Worm (Caenorhabditis elegans) whole organism, young adult: Measurements from ENCODE around the gene M176.11.

Experiments used
- B0019.2 ChIP-seq: fragments of 200-800 bp; sonication (Bioruptor generic); conservative IDR thresholded peaks from 2 replicates; pipeline ENCODE4 v1.3.6; 2022; ENCODE audit warnings: missing genetic modification reagents, missing genetic modification characterization, missing compliant biosample characterization
- B0035.1 ChIP-seq: sonication (generic microtip); optimal IDR thresholded peaks from 2 replicates; lab custom pipeline; 2016; ENCODE audit warnings: missing genetic modification characterization, mild to moderate bottlenecking, missing compliant biosample characterization, missing genotype, missing genetic modification reagents
- B0261.1 ChIP-seq: sonication (generic microtip); optimal IDR thresholded peaks from 2 replicates; lab custom pipeline; 2016; ENCODE audit warnings: mild to moderate bottlenecking, missing genetic modification characterization, moderate library complexity, missing compliant biosample characterization
- B0336.3 ChIP-seq: fragments of 200-800 bp; sonication (Bioruptor generic); IDR thresholded peaks from 2 replicates; pipeline ENCODE4 v1.3.6; 2022; ENCODE audit warnings: missing genetic modification characterization, missing compliant biosample characterization
- F33H1.4 ChIP-seq: fragments of 200-800 bp; sonication (Bioruptor generic); IDR thresholded peaks from 2 replicates; pipeline ENCODE4 v1.3.6; 2022; ENCODE audit warnings: missing genetic modification reagents, missing genetic modification characterization, missing compliant biosample characterization
- F37B4.10 ChIP-seq: fragments of 200-800 bp; sonication (Bioruptor generic); IDR thresholded peaks from 2 replicates; pipeline ENCODE4 v1.3.6; 2022; ENCODE audit warnings: missing genetic modification characterization, missing compliant biosample characterization
- F39B2.1 ChIP-seq: fragments of 200-800 bp; sonication (Bioruptor generic); IDR thresholded peaks from 2 replicates; pipeline ENCODE4 v1.3.6; 2022; ENCODE audit warnings: missing genetic modification reagents, missing genetic modification characterization, missing compliant biosample characterization
- K12H6.12 ChIP-seq: fragments of 200-800 bp; sonication (Bioruptor generic); optimal IDR thresholded peaks from 2 replicates; lab custom pipeline; 2018; ENCODE audit warnings: mild to moderate bottlenecking, missing genetic modification characterization, missing compliant biosample characterization
- Y53F4B.3 ChIP-seq: fragments of 200-800 bp; sonication (Bioruptor generic); IDR thresholded peaks from 2 replicates; pipeline ENCODE4 v1.3.6; 2022; ENCODE audit warnings: missing genetic modification reagents, missing genetic modification characterization, missing compliant biosample characterization
- akir-1 ChIP-seq: fragments of 200-800 bp; sonication (Bioruptor generic); optimal IDR thresholded peaks from 2 replicates; lab custom pipeline; 2018; ENCODE audit warnings: mild to moderate bottlenecking, missing genetic modification characterization, moderate library complexity, missing compliant biosample characterization
- aptf-2 ChIP-seq: fragments of 200-800 bp; sonication (Bioruptor generic); conservative IDR thresholded peaks from 2 replicates; pipeline ENCODE4 v1.3.6; 2022; ENCODE audit warnings: missing genetic modification reagents, missing genetic modification characterization, missing compliant biosample characterization
- bed-1 ChIP-seq: fragments of 200-800 bp; sonication (Bioruptor generic); IDR thresholded peaks from 2 replicates; pipeline ENCODE4 v1.3.6; 2022; ENCODE audit warnings: missing genetic modification reagents, missing genetic modification characterization, missing compliant biosample characterization
- bed-2 ChIP-seq: fragments of 200-800 bp; sonication (Bioruptor generic); IDR thresholded peaks from 2 replicates; pipeline ENCODE4 v1.3.6; 2022; ENCODE audit warnings: missing genetic modification reagents, missing genetic modification characterization, missing compliant biosample characterization
- ccch-3 ChIP-seq: fragments of 200-800 bp; sonication (Bioruptor generic); optimal IDR thresholded peaks from 2 replicates; lab custom pipeline; 2018; ENCODE audit warnings: mild to moderate bottlenecking, missing genetic modification characterization, missing compliant biosample characterization
- ceh-40 ChIP-seq: fragments of 200-800 bp; sonication (Bioruptor generic); IDR thresholded peaks from 2 replicates; pipeline ENCODE4 v1.3.6; 2022; ENCODE audit warnings: missing genetic modification characterization, missing compliant biosample characterization
- die-1 ChIP-seq: sonication (generic microtip); optimal IDR thresholded peaks from 2 replicates; lab custom pipeline; 2016; ENCODE audit warnings: missing genotype, mild to moderate bottlenecking, missing genetic modification characterization, missing compliant biosample characterization
- dox-1 ChIP-seq: fragments of 200-800 bp; sonication (Bioruptor generic); IDR thresholded peaks from 2 replicates; pipeline ENCODE4 v1.3.6; 2022; ENCODE audit warnings: missing genetic modification reagents, missing genetic modification characterization, missing compliant biosample characterization
- egl-18 ChIP-seq: fragments of 200-800 bp; sonication (Bioruptor generic); IDR thresholded peaks from 2 replicates; pipeline ENCODE4 v1.3.6; 2022; ENCODE audit warnings: missing genetic modification reagents, missing genetic modification characterization, missing compliant biosample characterization
- ekl-4 ChIP-seq: fragments of 200-800 bp; sonication (Bioruptor generic); IDR thresholded peaks from 2 replicates; pipeline ENCODE4 v1.3.6; 2022; ENCODE audit warnings: missing genetic modification reagents, missing genetic modification characterization, missing compliant biosample characterization
- ets-4 ChIP-seq: fragments of 200-800 bp; sonication (Bioruptor generic); optimal IDR thresholded peaks from 2 replicates; lab custom pipeline; 2018; ENCODE audit warnings: mild to moderate bottlenecking, missing genetic modification characterization, missing compliant biosample characterization
- hlh-26 ChIP-seq: fragments of 200-800 bp; sonication (Bioruptor generic); conservative IDR thresholded peaks from 2 replicates; pipeline ENCODE4 v1.3.6; 2022; ENCODE audit warnings: missing genetic modification reagents, missing genetic modification characterization, missing compliant biosample characterization
- hrde-1 ChIP-seq: sonication (generic microtip); optimal IDR thresholded peaks from 2 replicates; lab custom pipeline; 2016; ENCODE audit warnings: missing genetic modification characterization, mild to moderate bottlenecking, missing compliant biosample characterization, moderate library complexity, missing genotype, missing genetic modification reagents, borderline replicate concordance
- hsf-1 ChIP-seq: fragments of 200-800 bp; sonication (Bioruptor generic); IDR thresholded peaks from 2 replicates; pipeline ENCODE4 v1.3.6; 2022; ENCODE audit warnings: missing genetic modification reagents, missing genetic modification characterization, missing compliant biosample characterization
- let-607 ChIP-seq, 2 experiments: fragments of 200-800 bp in 1 of 2; sonication (Bioruptor generic) in 1 of 2; sonication (generic microtip) in 1 of 2; optimal IDR thresholded peaks; 2 replicates each; lab custom pipeline; 2016 to 2018; ENCODE audit warnings: mild to moderate bottlenecking in 2 of 2, missing compliant biosample characterization in 2 of 2, missing genetic modification characterization in 2 of 2, moderate library complexity in 2 of 2, missing genotype in 1 of 2
- lin-40 ChIP-seq: sonication (generic microtip); optimal IDR thresholded peaks from 2 replicates; lab custom pipeline; 2016; ENCODE audit warnings: missing genetic modification characterization, mild to moderate bottlenecking, missing compliant biosample characterization, missing genotype, missing genetic modification reagents
- lsy-27 ChIP-seq: sonication (generic microtip); optimal IDR thresholded peaks from 2 replicates; lab custom pipeline; 2017; ENCODE audit warnings: missing genetic modification characterization, mild to moderate bottlenecking, missing compliant biosample characterization, antibody characterized with exemption, missing genotype, borderline replicate concordance; ENCODE audit not compliant: insufficient read depth
- madf-3 ChIP-seq: fragments of 200-800 bp; sonication (Bioruptor generic); IDR thresholded peaks from 2 replicates; pipeline ENCODE4 v1.3.6; 2022; ENCODE audit warnings: missing genetic modification reagents, missing genetic modification characterization, missing compliant biosample characterization
- nhr-120 ChIP-seq: fragments of 200-800 bp; sonication (Bioruptor generic); IDR thresholded peaks from 2 replicates; pipeline ENCODE4 v1.3.6; 2022; ENCODE audit warnings: missing genetic modification characterization, missing compliant biosample characterization
- nhr-80 ChIP-seq: sonication (generic microtip); optimal IDR thresholded peaks from 2 replicates; lab custom pipeline; 2016; ENCODE audit warnings: missing genetic modification characterization, missing compliant biosample characterization
- nhr-90 ChIP-seq: sonication (generic microtip); optimal IDR thresholded peaks from 2 replicates; lab custom pipeline; 2016; ENCODE audit warnings: missing genotype, mild to moderate bottlenecking, missing genetic modification characterization, missing compliant biosample characterization
- pbrm-1 ChIP-seq: fragments of 200-800 bp; sonication (Bioruptor generic); IDR thresholded peaks from 2 replicates; pipeline ENCODE4 v1.3.6; 2022; ENCODE audit warnings: missing genetic modification reagents, missing genetic modification characterization, missing compliant biosample characterization
- rcor-1 ChIP-seq: fragments of 200-800 bp; sonication (Bioruptor generic); IDR thresholded peaks from 2 replicates; pipeline ENCODE4 v1.3.6; 2022; ENCODE audit warnings: missing genetic modification reagents, missing genetic modification characterization, missing compliant biosample characterization
- rec-8 ChIP-seq, 2 experiments: sonication (generic microtip); optimal IDR thresholded peaks; 2 replicates each; lab custom pipeline; 2016; ENCODE audit warnings: mild to moderate bottlenecking in 2 of 2, missing genetic modification characterization in 2 of 2, missing genetic modification reagents in 2 of 2, missing genotype in 2 of 2, missing biosample characterization in 1 of 2, missing compliant biosample characterization in 1 of 2, moderate library complexity in 1 of 2
- snpc-1.3 ChIP-seq: sonication (generic microtip); optimal IDR thresholded peaks from 2 replicates; lab custom pipeline; 2017; ENCODE audit warnings: missing genetic modification characterization, mild to moderate bottlenecking, missing compliant biosample characterization, antibody characterized with exemption, moderate library complexity, missing genotype, missing genetic modification reagents; ENCODE audit not compliant: insufficient read depth
- unc-130 ChIP-seq: sonication (generic microtip); optimal IDR thresholded peaks from 2 replicates; lab custom pipeline; 2016; ENCODE audit warnings: missing genetic modification reagents, missing genetic modification characterization, missing compliant biosample characterization
- ztf-18 ChIP-seq: sonication (generic microtip); optimal IDR thresholded peaks from 2 replicates; lab custom pipeline; 2016; ENCODE audit warnings: missing genotype, mild to moderate bottlenecking, missing genetic modification characterization, missing compliant biosample characterization
- ztf-22 ChIP-seq: fragments of 200-800 bp; sonication (Bioruptor generic); optimal IDR thresholded peaks from 2 replicates; lab custom pipeline; 2018; ENCODE audit warnings: mild to moderate bottlenecking, missing genetic modification characterization, moderate library complexity, missing compliant biosample characterization

The M176.11 gene

ce11 chrII:9416381-9417276 lies 5.4 kb upstream of the M176.11 start, which contains the start of the genes gss-1 and chch-3 (continued):
- no peak for TF ChIP-seq rec-8 (tag; optimal IDR thresholded peaks at IDR 0.05; lab: Kevin White, UChicago)
- TF ChIP-seq bed-1 (GFP tag; lab: Robert Waterston, UW) = no peak
- TF ChIP-seq unc-130 (GFP tag; lab: Kevin White, UChicago) = no peak
- no peak for TF ChIP-seq ztf-22 (GFP tag; lab: Kevin White, UChicago)
- TF ChIP-seq snpc-1.3 (tag; lab: Kevin White, UChicago) = no peak
- TF ChIP-seq madf-3 (GFP tag; lab: Robert Waterston, UW) = no peak
- TF ChIP-seq lsy-27 (tag; lab: Kevin White, UChicago) = no peak
- TF ChIP-seq lin-40 = no peak
- no peak for TF ChIP-seq K12H6.12 (tag; lab: Kevin White, UChicago)
- TF ChIP-seq B0035.1 (tag; lab: Kevin White, UChicago) = no peak
- peak; percentile 53 for TF ChIP-seq dox-1 (GFP tag; lab: Robert Waterston, UW)
- TF ChIP-seq die-1 (tag; lab: Kevin White, UChicago) = no peak
- TF ChIP-seq B0019.2 = no peak
- no peak for TF ChIP-seq B0261.1
- TF ChIP-seq ets-4 (GFP tag; lab: Kevin White, UChicago) = no peak
- no peak for TF ChIP-seq akir-1 (GFP tag; lab: Kevin White, UChicago)
- TF ChIP-seq bed-2 (GFP tag; lab: Robert Waterston, UW) = no peak
- no peak for TF ChIP-seq F39B2.1 (GFP tag; lab: Robert Waterston, UW)
- no peak for TF ChIP-seq nhr-90 (tag; lab: Kevin White, UChicago)
- TF ChIP-seq B0336.3 (GFP tag; lab: Robert Waterston, UW) = no peak
- no peak for TF ChIP-seq ekl-4
- TF ChIP-seq Y53F4B.3 = no peak
- no peak for TF ChIP-seq hsf-1
- TF ChIP-seq F33H1.4 (GFP tag; lab: Robert Waterston, UW) = peak; percentile 52
- TF ChIP-seq F37B4.10 (GFP tag; lab: Robert Waterston, UW) = no peak
- no peak for TF ChIP-seq hrde-1 (tag; lab: Kevin White, UChicago)
- TF ChIP-seq aptf-2 = no peak
- peak; percentile 93 for TF ChIP-seq ztf-18 (tag; lab: Kevin White, UChicago)
- peak; percentile 74 for TF ChIP-seq nhr-80 (tag; lab: Kevin White, UChicago)
- TF ChIP-seq egl-18 (GFP tag; lab: Robert Waterston, UW) = no peak
- no peak for TF ChIP-seq pbrm-1 (GFP tag; lab: Robert Waterston, UW)
- TF ChIP-seq ceh-40 (GFP tag; lab: Robert Waterston, UW) = no peak
- no peak for TF ChIP-seq let-607 (tag; optimal IDR thresholded peaks at IDR 0.05; lab: Kevin White, UChicago)
- no peak for TF ChIP-seq ccch-3
- peak; percentile 33; the same call in 1 of the 2 replicates for TF ChIP-seq rcor-1
- TF ChIP-seq nhr-120 = no peak
- TF ChIP-seq hlh-26 (GFP tag; lab: Robert Waterston, UW) = no peak
- TF ChIP-seq, all 124 proteins: peak for 19
